Fruit fly (Drosophila melanogaster) whole organism, embryonic: Measurements from ENCODE around the gene Spec2.

Experiments
- B-H1 ChIP-seq: fragments of 200-800 bp; sonication (Bioruptor generic); IDR thresholded peaks from 3 replicates; pipeline ENCODE4 v1.3.6; 2022; ENCODE audit warnings: missing biosample characterization, missing genetic modification characterization
- BEAF-32 ChIP-seq: fragments of 200-800 bp; sonication (Bioruptor generic); optimal IDR thresholded peaks from 3 replicates; lab custom pipeline; 2017; ENCODE audit warnings: missing biosample characterization, missing genetic modification characterization, mild to moderate bottlenecking, moderate library complexity, missing genetic modification reagents
- Bdp1 ChIP-seq: fragments of 200-800 bp; sonication (Bioruptor generic); optimal IDR thresholded peaks from 3 replicates; lab custom pipeline; 2016; ENCODE audit warnings: missing biosample characterization, missing genetic modification characterization
- CG1024 ChIP-seq: fragments of 200-800 bp; sonication (Bioruptor generic); IDR thresholded peaks from 2 replicates; pipeline ENCODE4 v1.3.6; 2022; ENCODE audit warnings: missing biosample characterization, missing genetic modification characterization
- CG10565 ChIP-seq: fragments of 200-800 bp; sonication (Bioruptor generic); optimal IDR thresholded peaks from 3 replicates; lab custom pipeline; 2016; ENCODE audit warnings: missing biosample characterization, mild to moderate bottlenecking, missing genetic modification characterization
- CG11560 ChIP-seq: fragments of 200-800 bp; sonication (Bioruptor generic); IDR thresholded peaks from 3 replicates; pipeline ENCODE4 v1.3.6; 2022; ENCODE audit warnings: missing biosample characterization, missing genetic modification characterization
- CG14667 ChIP-seq: fragments of 200-800 bp; sonication (Bioruptor generic); IDR thresholded peaks from 2 replicates; pipeline ENCODE4 v1.3.6; 2022; ENCODE audit warnings: missing biosample characterization, missing genetic modification characterization
- CG15479 ChIP-seq: fragments of 200-800 bp; sonication (Bioruptor generic); optimal IDR thresholded peaks from 3 replicates; lab custom pipeline; 2019; ENCODE audit warnings: missing biosample characterization, mild to moderate bottlenecking, missing genetic modification characterization, moderate library complexity
- CG1603 ChIP-seq: fragments of 200-800 bp; sonication (Bioruptor generic); optimal IDR thresholded peaks from 2 replicates; lab custom pipeline; 2019; ENCODE audit warnings: missing biosample characterization, mild to moderate bottlenecking, missing genetic modification characterization, moderate library complexity
- CG16813 ChIP-seq: fragments of 200-800 bp; sonication (Bioruptor generic); IDR thresholded peaks from 3 replicates; pipeline ENCODE4 v1.3.6; 2022; ENCODE audit warnings: missing biosample characterization, missing genetic modification characterization; ENCODE audit not compliant: partially characterized antibody
- CG17361 ChIP-seq: fragments of 200-800 bp; sonication (Bioruptor generic); IDR thresholded peaks from 3 replicates; pipeline ENCODE4 v1.3.6; 2022; ENCODE audit warnings: missing biosample characterization, missing genetic modification characterization
- CG17912 ChIP-seq: fragments of 200-800 bp; sonication (Bioruptor generic); optimal IDR thresholded peaks from 2 replicates; lab custom pipeline; 2018; ENCODE audit warnings: missing biosample characterization, mild to moderate bottlenecking, missing genetic modification characterization
- CG30431 ChIP-seq: fragments of 200-800 bp; sonication (Bioruptor generic); optimal IDR thresholded peaks from 2 replicates; lab custom pipeline; 2017; ENCODE audit warnings: missing biosample characterization, missing genetic modification characterization
- CG3407 ChIP-seq: fragments of 200-800 bp; sonication (Bioruptor generic); optimal IDR thresholded peaks from 2 replicates; lab custom pipeline; 2018; ENCODE audit warnings: missing biosample characterization, mild to moderate bottlenecking, missing genetic modification characterization
- CG34224 ChIP-seq: fragments of 200-800 bp; sonication (Bioruptor generic); IDR thresholded peaks from 3 replicates; pipeline ENCODE4 v1.3.6; 2022; ENCODE audit warnings: missing biosample characterization, missing genetic modification characterization; ENCODE audit not compliant: partially characterized antibody
- CG4282 ChIP-seq: fragments of 200-800 bp; sonication (Bioruptor generic); optimal IDR thresholded peaks from 2 replicates; lab custom pipeline; 2016; ENCODE audit warnings: missing biosample characterization, missing genetic modification characterization
- CG4730 ChIP-seq: fragments of 200-800 bp; sonication (Bioruptor generic); IDR thresholded peaks from 2 replicates; pipeline ENCODE4 v1.3.6; 2022; ENCODE audit warnings: missing biosample characterization, missing genetic modification characterization
- CG5245 ChIP-seq: fragments of 200-800 bp; sonication (Bioruptor generic); optimal IDR thresholded peaks from 3 replicates; lab custom pipeline; 2016; ENCODE audit warnings: missing biosample characterization, missing genetic modification characterization
- CG6175 ChIP-seq: fragments of 200-800 bp; sonication (Bioruptor generic); IDR thresholded peaks from 3 replicates; pipeline ENCODE4 v1.3.6; 2022; ENCODE audit warnings: missing biosample characterization, missing genetic modification characterization
- CG6272 ChIP-seq: fragments of 200-800 bp; sonication (Bioruptor generic); IDR thresholded peaks from 2 replicates; pipeline ENCODE4 v1.3.6; 2022; ENCODE audit warnings: missing biosample characterization, missing genetic modification characterization
- CG7372 ChIP-seq: fragments of 200-800 bp; sonication (Bioruptor generic); IDR thresholded peaks from 2 replicates; pipeline ENCODE4 v1.3.6; 2022; ENCODE audit warnings: missing biosample characterization, missing genetic modification characterization
- CG9609 ChIP-seq: fragments of 200-800 bp; sonication (Bioruptor generic); optimal IDR thresholded peaks from 3 replicates; lab custom pipeline; 2016; ENCODE audit warnings: missing biosample characterization, missing genetic modification characterization
- CG9797 ChIP-seq: fragments of 200-800 bp; sonication (Bioruptor generic); optimal IDR thresholded peaks from 3 replicates; lab custom pipeline; 2018; ENCODE audit warnings: missing biosample characterization, mild to moderate bottlenecking, missing genetic modification characterization
- CG9817 ChIP-seq: fragments of 200-800 bp; sonication (Bioruptor generic); optimal IDR thresholded peaks from 2 replicates; lab custom pipeline; 2018; ENCODE audit warnings: missing biosample characterization, mild to moderate bottlenecking, missing genetic modification characterization, moderate library complexity
- CG9876 ChIP-seq: fragments of 200-800 bp; sonication (Bioruptor generic); optimal IDR thresholded peaks from 2 replicates; lab custom pipeline; 2016; ENCODE audit warnings: missing biosample characterization, missing genetic modification characterization
- CkIIα-i1 ChIP-seq: fragments of 200-800 bp; sonication (Bioruptor generic); IDR thresholded peaks from 2 replicates; pipeline ENCODE4 v1.3.6; 2022; ENCODE audit warnings: missing biosample characterization, missing genetic modification characterization
- CrebB ChIP-seq: fragments of 200-800 bp; sonication (Bioruptor generic); optimal IDR thresholded peaks from 3 replicates; lab custom pipeline; 2018; ENCODE audit warnings: missing biosample characterization, mild to moderate bottlenecking, missing genetic modification characterization
- ERR ChIP-seq: fragments of 200-800 bp; sonication (Bioruptor generic); optimal IDR thresholded peaks from 2 replicates; lab custom pipeline; 2016; ENCODE audit warnings: missing biosample characterization, missing genetic modification characterization
- Elba2 ChIP-seq: fragments of 200-800 bp; sonication (Bioruptor generic); optimal IDR thresholded peaks from 3 replicates; lab custom pipeline; 2016; ENCODE audit warnings: missing biosample characterization, missing genetic modification characterization
- HmgD ChIP-seq: fragments of 200-800 bp; sonication (Bioruptor generic); optimal IDR thresholded peaks from 3 replicates; lab custom pipeline; 2016; ENCODE audit warnings: missing biosample characterization, missing genetic modification characterization
- Mad ChIP-seq: fragments of 200-800 bp; sonication (Bioruptor generic); optimal IDR thresholded peaks from 2 replicates; lab custom pipeline; 2016; ENCODE audit warnings: missing biosample characterization, missing genetic modification characterization
- Neu2 ChIP-seq: fragments of 200-800 bp; sonication (Bioruptor generic); optimal IDR thresholded peaks from 3 replicates; lab custom pipeline; 2016; ENCODE audit warnings: missing biosample characterization, missing genetic modification characterization, borderline replicate concordance
- Opbp ChIP-seq: fragments of 200-800 bp; sonication (Bioruptor generic); IDR thresholded peaks from 3 replicates; pipeline ENCODE4 v1.3.6; 2022; ENCODE audit warnings: missing biosample characterization, missing genetic modification characterization; ENCODE audit not compliant: partially characterized antibody
- Side ChIP-seq: fragments of 200-800 bp; sonication (Bioruptor generic); optimal IDR thresholded peaks from 2 replicates; lab custom pipeline; 2016; ENCODE audit warnings: missing biosample characterization, missing genetic modification characterization
- Sry-δ ChIP-seq: fragments of 200-800 bp; sonication (Bioruptor generic); optimal IDR thresholded peaks from 2 replicates; lab custom pipeline; 2016; ENCODE audit warnings: missing biosample characterization, missing genetic modification characterization
- ci ChIP-seq: fragments of 200-800 bp; sonication (Bioruptor generic); IDR thresholded peaks from 3 replicates; pipeline ENCODE4 v1.3.6; 2022; ENCODE audit warnings: missing biosample characterization, missing genetic modification characterization
- crol ChIP-seq: fragments of 200-800 bp; sonication (Bioruptor generic); IDR thresholded peaks from 2 replicates; pipeline ENCODE4 v1.3.6; 2022; ENCODE audit warnings: missing biosample characterization, missing genetic modification characterization
- danr ChIP-seq: fragments of 200-800 bp; sonication (Bioruptor generic); IDR thresholded peaks from 2 replicates; pipeline ENCODE4 v1.3.6; 2022; ENCODE audit warnings: missing biosample characterization, missing genetic modification characterization
- klu ChIP-seq: fragments of 200-800 bp; sonication (Bioruptor generic); IDR thresholded peaks from 2 replicates; pipeline ENCODE4 v1.3.6; 2022; ENCODE audit warnings: missing biosample characterization, missing genetic modification characterization
- onecut ChIP-seq: fragments of 200-800 bp; sonication (Bioruptor generic); IDR thresholded peaks from 2 replicates; pipeline ENCODE4 v1.3.6; 2022; ENCODE audit warnings: missing biosample characterization, missing genetic modification characterization
- otp ChIP-seq: fragments of 200-800 bp; sonication (Bioruptor generic); IDR thresholded peaks from 3 replicates; pipeline ENCODE4, ENCODE4 v1.3.6; 2022; ENCODE audit warnings: missing biosample characterization, missing genetic modification characterization
- p53 ChIP-seq: fragments of 200-800 bp; sonication (Bioruptor generic); optimal IDR thresholded peaks from 2 replicates; lab custom pipeline; 2016; ENCODE audit warnings: missing biosample characterization, missing genetic modification characterization
- pfk ChIP-seq: fragments of 200-800 bp; sonication (Bioruptor generic); optimal IDR thresholded peaks from 2 replicates; lab custom pipeline; 2018; ENCODE audit warnings: missing biosample characterization, mild to moderate bottlenecking, missing genetic modification characterization, moderate library complexity
- prd ChIP-seq, 3 experiments: fragments of >200 bp in 2 of 3; fragments of 200-800 bp in 1 of 3; sonication (Bioruptor generic) in 1 of 3; optimal IDR thresholded peaks in 2 of 3; IDR thresholded peaks in 1 of 3; 2 replicates in 2 of 3; 3 replicates in 1 of 3; pipeline versions ENCODE4 v1.3.6 to Lab custom; 2017 to 2022; ENCODE audit warnings: missing biosample characterization in 1 of 3, missing genetic modification characterization in 1 of 3
- rib ChIP-seq: fragments of 200-800 bp; sonication (Bioruptor generic); IDR thresholded peaks from 2 replicates; pipeline ENCODE4 v1.3.6; 2022; ENCODE audit warnings: missing biosample characterization, missing genetic modification characterization
- scrt ChIP-seq: fragments of 200-800 bp; sonication (Bioruptor generic); optimal IDR thresholded peaks from 2 replicates; lab custom pipeline; 2018; ENCODE audit warnings: missing biosample characterization, mild to moderate bottlenecking, missing genetic modification characterization, moderate library complexity
- sr ChIP-seq: fragments of 200-800 bp; sonication (Bioruptor generic); IDR thresholded peaks from 3 replicates; pipeline ENCODE4 v1.3.6; 2022; ENCODE audit warnings: missing biosample characterization, missing genetic modification characterization
- ssp ChIP-seq: fragments of 200-800 bp; sonication (Bioruptor generic); IDR thresholded peaks from 2 replicates; pipeline ENCODE4 v1.3.6; 2022; ENCODE audit warnings: missing biosample characterization, missing genetic modification characterization
- ttk ChIP-seq: fragments of 200-800 bp; sonication (Bioruptor generic); IDR thresholded peaks from 2 replicates; pipeline ENCODE4 v2.1.2; 2022; ENCODE audit warnings: missing biosample characterization, missing genetic modification characterization

Gene Spec2

dm6 chr3R:5658984-5659802, 35.3 kb upstream of the Spec2 start (continued):
- TF ChIP-seq ttk (GFP tag; lab: Robert Waterston, UW) (0 out of 2 replicates have a peak, but pooled peaks have one; percentile 10), crol (GFP tag; lab: Robert Waterston, UW) (0 out of 2 replicates have a peak, but pooled peaks have one; percentile 21), CG4730 (GFP tag; lab: Robert Waterston, UW) (no peak), p53 (GFP tag; lab: Kevin White, UChicago) (no peak), CG10565 (GFP tag; lab: Kevin White, UChicago) (no peak), CG17912 (GFP tag; lab: Kevin White, UChicago) (no peak), HmgD (GFP tag; lab: Kevin White, UChicago) (no peak), CG3407 (GFP tag; lab: Kevin White, UChicago) (no peak), BEAF-32 (GFP tag; lab: Kevin White, UChicago) (peak; percentile 49), CG11560 (tag; lab: Robert Waterston, UW) (no peak), otp (GFP tag; lab: Robert Waterston, UW) (no peak), CG17361 (GFP tag; lab: Robert Waterston, UW) (0 out of 3 replicates have a peak, but pooled peaks have one; percentile 16), ssp (GFP tag; lab: Robert Waterston, UW) (no peak), Mad (GFP tag; lab: Kevin White, UChicago) (no peak), CG30431 (no peak), CG5245 (no peak), scrt (GFP tag; lab: Kevin White, UChicago) (no peak), rib (GFP tag; lab: Robert Waterston, UW) (no peak), CrebB (tag; lab: Kevin White, UChicago) (no peak), CG14667 (no peak), CG9797 (GFP tag; lab: Kevin White, UChicago) (no peak), CG15479 (GFP tag; lab: Kevin White, UChicago) (peak; percentile 56), ERR (peak; percentile 1)

dm6 chr3R:5654692-5655181, 30.8 kb upstream of the Spec2 start, which contains the start of the genes elm and MED27:
TSS of gene elm (minus strand) at chr3R:5654861.
TSS of gene MED27 (plus strand) at chr3R:5655139.
- TF ChIP-seq CG9609 (peak; percentile 91), ci (GFP tag; lab: Robert Waterston, UW) (peak; percentile 91), CG34224 (peak; percentile 87), klu (GFP tag; lab: Robert Waterston, UW) (peak; percentile 94), CG7372 (GFP tag; lab: Robert Waterston, UW) (peak; percentile 95), prd (optimal IDR thresholded peaks at IDR 0.05; lab: Kevin White, UChicago) (no peak), prd (GFP tag; IDR thresholded peaks at IDR 0.05; lab: Robert Waterston, UW) (peak; percentile 98), B-H1 (GFP tag; lab: Robert Waterston, UW) (peak; percentile 91), Sry-δ (GFP tag; lab: Kevin White, UChicago) (peak; percentile 99), CG4282 (GFP tag; lab: Kevin White, UChicago) (peak; percentile 86), CG6272 (GFP tag; lab: Robert Waterston, UW) (peak; percentile 98), Elba2 (peak; percentile 79), CG9876 (peak; percentile 80), CG1603 (tag; lab: Kevin White, UChicago) (peak; percentile 63), Neu2 (GFP tag; lab: Kevin White, UChicago) (peak; percentile 47), CG9817 (tag; lab: Kevin White, UChicago) (peak; percentile 96), CkIIα-i1 (GFP tag; lab: Robert Waterston, UW) (no peak; the same call in 1 of the 2 replicates), CG16813 (GFP tag; lab: Robert Waterston, UW) (peak; percentile 98), danr (GFP tag; lab: Robert Waterston, UW) (peak; percentile 92), Side (peak; percentile 89), Bdp1 (GFP tag; lab: Kevin White, UChicago) (peak; percentile 79), pfk (GFP tag; lab: Kevin White, UChicago) (peak; percentile 11), CG6175 (GFP tag; lab: Robert Waterston, UW) (peak; percentile 77; the same call in 2 of the 3 replicates), sr (no peak), onecut (peak; percentile 71), Opbp (peak; percentile 83), CG1024 (GFP tag; lab: Robert Waterston, UW) (peak; percentile 60; the same call in 1 of the 2 replicates)
